Worm (Caenorhabditis elegans) whole organism, young adult: Measurements from ENCODE around the gene scly-1.

Experiments
- F10E7.11 ChIP-seq: sonication (generic microtip); optimal IDR thresholded peaks from 2 replicates; lab custom pipeline; 2017; ENCODE audit warnings: mild to moderate bottlenecking, missing genetic modification characterization, moderate library complexity, missing compliant biosample characterization
- F22D6.2 ChIP-seq: sonication (generic microtip); optimal IDR thresholded peaks from 2 replicates; lab custom pipeline; 2016; ENCODE audit warnings: mild to moderate bottlenecking, missing genetic modification characterization, missing compliant biosample characterization
- F23B12.7 ChIP-seq: sonication (generic microtip); optimal IDR thresholded peaks from 2 replicates; lab custom pipeline; 2017; ENCODE audit warnings: missing genetic modification characterization, mild to moderate bottlenecking, missing compliant biosample characterization, antibody characterized with exemption, moderate library complexity; ENCODE audit not compliant: insufficient read depth
- F39B2.1 ChIP-seq: fragments of 200-800 bp; sonication (Bioruptor generic); IDR thresholded peaks from 2 replicates; pipeline ENCODE4 v1.3.6; 2022; ENCODE audit warnings: missing genetic modification reagents, missing genetic modification characterization, missing compliant biosample characterization
- F49E8.2 ChIP-seq: sonication (generic microtip); optimal IDR thresholded peaks from 3 replicates; lab custom pipeline; 2017; ENCODE audit warnings: missing genetic modification characterization, mild to moderate bottlenecking, missing compliant biosample characterization, antibody characterized with exemption, moderate library complexity; ENCODE audit not compliant: insufficient read depth
- Y53F4B.3 ChIP-seq: fragments of 200-800 bp; sonication (Bioruptor generic); IDR thresholded peaks from 2 replicates; pipeline ENCODE4 v1.3.6; 2022; ENCODE audit warnings: missing genetic modification reagents, missing genetic modification characterization, missing compliant biosample characterization
- Y53G8AR.9 ChIP-seq: fragments of 200-800 bp; sonication (Bioruptor generic); conservative IDR thresholded peaks from 2 replicates; pipeline ENCODE4 v1.3.6; 2022; ENCODE audit warnings: missing genetic modification reagents, missing genetic modification characterization, missing compliant biosample characterization
- Y79H2A.3 ChIP-seq: fragments of 200-800 bp; sonication (Bioruptor generic); conservative IDR thresholded peaks from 2 replicates; pipeline ENCODE4 v1.3.6; 2022; ENCODE audit warnings: missing genetic modification reagents, missing genetic modification characterization, missing compliant biosample characterization
- akir-1 ChIP-seq: fragments of 200-800 bp; sonication (Bioruptor generic); optimal IDR thresholded peaks from 2 replicates; lab custom pipeline; 2018; ENCODE audit warnings: mild to moderate bottlenecking, missing genetic modification characterization, moderate library complexity, missing compliant biosample characterization
- attf-5 ChIP-seq: fragments of 200-800 bp; sonication (Bioruptor generic); optimal IDR thresholded peaks from 2 replicates; lab custom pipeline; 2018; ENCODE audit warnings: mild to moderate bottlenecking, missing genetic modification characterization, missing compliant biosample characterization
- bed-2 ChIP-seq: fragments of 200-800 bp; sonication (Bioruptor generic); IDR thresholded peaks from 2 replicates; pipeline ENCODE4 v1.3.6; 2022; ENCODE audit warnings: missing genetic modification reagents, missing genetic modification characterization, missing compliant biosample characterization
- cebp-1 ChIP-seq, 2 experiments: fragments of 200-800 bp in 1 of 2; sonication (Bioruptor generic) in 1 of 2; sonication (generic microtip) in 1 of 2; IDR thresholded peaks in 1 of 2; optimal IDR thresholded peaks in 1 of 2; 2 replicates each; pipeline versions ENCODE4 v1.3.6 to Lab custom; 2017 to 2022; ENCODE audit warnings: missing compliant biosample characterization in 2 of 2, missing genetic modification characterization in 2 of 2, mild to moderate bottlenecking in 1 of 2, missing genetic modification reagents in 1 of 2, moderate library complexity in 1 of 2
- ceh-40 ChIP-seq: fragments of 200-800 bp; sonication (Bioruptor generic); IDR thresholded peaks from 2 replicates; pipeline ENCODE4 v1.3.6; 2022; ENCODE audit warnings: missing genetic modification characterization, missing compliant biosample characterization
- ceh-91 ChIP-seq: fragments of 200-800 bp; sonication (Bioruptor generic); IDR thresholded peaks from 2 replicates; pipeline ENCODE4 v1.3.6; 2022; ENCODE audit warnings: missing genetic modification reagents, missing genetic modification characterization, missing compliant biosample characterization
- die-1 ChIP-seq: sonication (generic microtip); optimal IDR thresholded peaks from 2 replicates; lab custom pipeline; 2016; ENCODE audit warnings: missing genotype, mild to moderate bottlenecking, missing genetic modification characterization, missing compliant biosample characterization
- dpff-1 ChIP-seq: sonication (generic microtip); optimal IDR thresholded peaks from 2 replicates; lab custom pipeline; 2017; ENCODE audit warnings: mild to moderate bottlenecking, missing genetic modification characterization, missing compliant biosample characterization
- dpl-1 ChIP-seq: fragments of 150-350 bp; optimal IDR thresholded peaks from 2 replicates; lab custom pipeline; 2014; ENCODE audit warnings: missing biosample characterization, missing genetic modification reagents, missing genetic modification characterization
- efl-1 ChIP-seq: fragments of 150-350 bp; optimal IDR thresholded peaks from 2 replicates; lab custom pipeline; 2014; ENCODE audit warnings: missing biosample characterization, missing genetic modification reagents, missing genetic modification characterization
- egl-18 ChIP-seq: fragments of 200-800 bp; sonication (Bioruptor generic); IDR thresholded peaks from 2 replicates; pipeline ENCODE4 v1.3.6; 2022; ENCODE audit warnings: missing genetic modification reagents, missing genetic modification characterization, missing compliant biosample characterization
- ets-4 ChIP-seq: fragments of 200-800 bp; sonication (Bioruptor generic); optimal IDR thresholded peaks from 2 replicates; lab custom pipeline; 2018; ENCODE audit warnings: mild to moderate bottlenecking, missing genetic modification characterization, missing compliant biosample characterization
- hmg-20 ChIP-seq: fragments of 200-800 bp; sonication (Bioruptor generic); IDR thresholded peaks from 2 replicates; pipeline ENCODE4 v1.3.6; 2022; ENCODE audit warnings: missing genetic modification reagents, missing genetic modification characterization, missing compliant biosample characterization
- lin-35 ChIP-seq, 3 experiments: fragments of 150-350 bp in 2 of 3; sonication (generic microtip) in 1 of 3; optimal IDR thresholded peaks; 2 replicates each; lab custom pipeline; 2014 to 2018; ENCODE audit warnings: missing biosample characterization in 3 of 3, missing genetic modification characterization in 3 of 3, missing genetic modification reagents in 3 of 3
- lin-40 ChIP-seq: sonication (generic microtip); optimal IDR thresholded peaks from 2 replicates; lab custom pipeline; 2016; ENCODE audit warnings: missing genetic modification characterization, mild to moderate bottlenecking, missing compliant biosample characterization, missing genotype, missing genetic modification reagents
- lin-54 ChIP-seq: fragments of 200-800 bp; sonication (Bioruptor generic); optimal IDR thresholded peaks from 2 replicates; lab custom pipeline; 2018; ENCODE audit warnings: mild to moderate bottlenecking, missing genetic modification characterization, missing compliant biosample characterization
- lsl-1 ChIP-seq: fragments of 200-800 bp; sonication (Bioruptor generic); optimal IDR thresholded peaks from 2 replicates; lab custom pipeline; 2018; ENCODE audit warnings: mild to moderate bottlenecking, missing genetic modification characterization, moderate library complexity, missing compliant biosample characterization
- madf-10 ChIP-seq: sonication (generic microtip); optimal IDR thresholded peaks from 2 replicates; lab custom pipeline; 2016; ENCODE audit warnings: mild to moderate bottlenecking, missing genetic modification characterization, missing compliant biosample characterization
- mcd-1 ChIP-seq: fragments of 200-800 bp; sonication (Bioruptor generic); IDR thresholded peaks from 2 replicates; pipeline ENCODE4 v1.3.6; 2022; ENCODE audit warnings: missing genetic modification reagents, missing genetic modification characterization, missing compliant biosample characterization
- mes-4 ChIP-seq: sonication (generic microtip); optimal IDR thresholded peaks from 2 replicates; lab custom pipeline; 2016; ENCODE audit warnings: missing genotype, missing genetic modification characterization, missing compliant biosample characterization
- mxl-1 ChIP-seq: sonication (generic microtip); optimal IDR thresholded peaks from 2 replicates; lab custom pipeline; 2016; ENCODE audit warnings: missing genetic modification characterization, missing compliant biosample characterization
- nfyb-1 ChIP-seq: fragments of 200-800 bp; sonication (Bioruptor generic); IDR thresholded peaks from 2 replicates; pipeline ENCODE4 v1.3.6; 2022; ENCODE audit warnings: missing genetic modification reagents, missing genetic modification characterization, missing compliant biosample characterization
- nhr-120 ChIP-seq: fragments of 200-800 bp; sonication (Bioruptor generic); IDR thresholded peaks from 2 replicates; pipeline ENCODE4 v1.3.6; 2022; ENCODE audit warnings: missing genetic modification characterization, missing compliant biosample characterization
- nhr-80 ChIP-seq: sonication (generic microtip); optimal IDR thresholded peaks from 2 replicates; lab custom pipeline; 2016; ENCODE audit warnings: missing genetic modification characterization, missing compliant biosample characterization
- sdz-38 ChIP-seq: sonication (generic microtip); optimal IDR thresholded peaks from 2 replicates; lab custom pipeline; 2016; ENCODE audit warnings: missing genotype, missing genetic modification characterization, missing compliant biosample characterization
- sea-2 ChIP-seq: fragments of 200-800 bp; sonication (Bioruptor generic); IDR thresholded peaks from 2 replicates; pipeline ENCODE4 v1.3.6; 2022; ENCODE audit warnings: missing genetic modification characterization, missing compliant biosample characterization
- tbx-9 ChIP-seq: sonication (generic microtip); optimal IDR thresholded peaks from 2 replicates; lab custom pipeline; 2016; ENCODE audit warnings: borderline replicate concordance, missing genetic modification characterization, inconsistent platforms, missing compliant biosample characterization
- ztf-22 ChIP-seq: fragments of 200-800 bp; sonication (Bioruptor generic); optimal IDR thresholded peaks from 2 replicates; lab custom pipeline; 2018; ENCODE audit warnings: mild to moderate bottlenecking, missing genetic modification characterization, moderate library complexity, missing compliant biosample characterization

Gene scly-1

DNA sequence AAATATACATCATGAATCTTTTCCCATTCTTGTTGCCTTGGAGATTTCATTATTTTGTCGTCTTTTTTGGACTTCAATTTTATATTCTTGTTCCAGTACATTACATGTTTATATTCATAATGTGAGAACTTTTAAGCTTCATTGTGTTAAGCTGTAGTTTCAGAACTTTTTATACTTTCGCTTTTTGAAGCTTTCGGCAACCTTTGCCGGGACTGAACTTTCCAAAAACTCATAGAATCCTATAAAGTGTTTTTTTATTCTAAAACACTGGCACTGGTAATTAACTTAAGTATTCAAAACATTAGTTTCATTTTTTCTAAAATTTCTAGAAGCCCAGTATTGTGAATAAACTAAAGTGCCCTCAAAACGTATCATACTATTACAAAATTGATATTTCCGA lies 42.1 kb upstream of the scly-1 start, which contains the start of gene C32D5.4:
TSS of gene C32D5.4 (minus strand) at position 101 of the 400 bp plus-strand sequence.
- no peak for TF ChIP-seq mxl-1 (tag; lab: Kevin White, UChicago)
- no peak for TF ChIP-seq tbx-9
- no peak for TF ChIP-seq attf-5 (GFP tag; lab: Kevin White, UChicago)
- TF ChIP-seq Y79H2A.3 (GFP tag; lab: Robert Waterston, UW), result no peak
- no peak for TF ChIP-seq F39B2.1 (GFP tag; lab: Robert Waterston, UW)
- TF ChIP-seq sdz-38 (tag; lab: Kevin White, UChicago), result no peak
- TF ChIP-seq F49E8.2, result no peak
- no peak for TF ChIP-seq dpff-1 (tag; lab: Kevin White, UChicago)
- TF ChIP-seq ceh-40 (GFP tag; lab: Robert Waterston, UW), result no peak
- TF ChIP-seq ceh-91 (GFP tag; lab: Robert Waterston, UW), result no peak
- TF ChIP-seq F22D6.2, result no peak
- no peak for TF ChIP-seq nfyb-1 (GFP tag; lab: Robert Waterston, UW)
- TF ChIP-seq lin-40 (tag; lab: Kevin White, UChicago), result no peak
- TF ChIP-seq ets-4, result no peak
- TF ChIP-seq F10E7.11 (tag; lab: Kevin White, UChicago), result no peak

DNA sequence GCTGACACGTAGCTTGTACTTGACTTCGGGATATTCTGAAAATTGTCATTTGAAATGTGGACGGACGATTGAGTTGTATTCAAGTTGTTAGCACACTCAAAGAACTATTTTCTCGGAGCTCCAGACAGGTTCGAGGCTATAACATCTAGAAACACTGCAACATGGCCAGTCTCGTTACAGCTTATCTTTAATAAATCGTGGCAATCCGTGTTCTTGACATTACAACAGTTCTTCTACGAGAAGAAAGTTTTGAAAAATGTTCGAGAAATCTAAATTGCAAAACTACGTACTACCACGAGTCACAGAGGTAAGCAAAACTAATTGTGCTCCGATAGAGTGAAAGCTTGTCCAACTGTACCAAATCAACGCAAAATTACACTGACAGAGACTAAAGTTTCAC lies 41.2 kb upstream of the scly-1 start:
- TF ChIP-seq akir-1 (GFP tag; lab: Kevin White, UChicago) (no peak), mes-4 (no peak), Y53G8AR.9 (GFP tag; lab: Robert Waterston, UW) (no peak), bed-2 (no peak), egl-18 (no peak), hmg-20 (GFP tag; lab: Robert Waterston, UW) (no peak), die-1 (tag; lab: Kevin White, UChicago) (no peak), F23B12.7 (tag; lab: Kevin White, UChicago) (no peak), efl-1 (GFP tag; lab: Kevin White, UChicago) (no peak), ztf-22 (no peak), ceh-40 (GFP tag; lab: Robert Waterston, UW) (no peak), sea-2 (GFP tag; lab: Robert Waterston, UW) (no peak)
- TF ChIP-seq, all 124 proteins: peak for 0

DNA sequence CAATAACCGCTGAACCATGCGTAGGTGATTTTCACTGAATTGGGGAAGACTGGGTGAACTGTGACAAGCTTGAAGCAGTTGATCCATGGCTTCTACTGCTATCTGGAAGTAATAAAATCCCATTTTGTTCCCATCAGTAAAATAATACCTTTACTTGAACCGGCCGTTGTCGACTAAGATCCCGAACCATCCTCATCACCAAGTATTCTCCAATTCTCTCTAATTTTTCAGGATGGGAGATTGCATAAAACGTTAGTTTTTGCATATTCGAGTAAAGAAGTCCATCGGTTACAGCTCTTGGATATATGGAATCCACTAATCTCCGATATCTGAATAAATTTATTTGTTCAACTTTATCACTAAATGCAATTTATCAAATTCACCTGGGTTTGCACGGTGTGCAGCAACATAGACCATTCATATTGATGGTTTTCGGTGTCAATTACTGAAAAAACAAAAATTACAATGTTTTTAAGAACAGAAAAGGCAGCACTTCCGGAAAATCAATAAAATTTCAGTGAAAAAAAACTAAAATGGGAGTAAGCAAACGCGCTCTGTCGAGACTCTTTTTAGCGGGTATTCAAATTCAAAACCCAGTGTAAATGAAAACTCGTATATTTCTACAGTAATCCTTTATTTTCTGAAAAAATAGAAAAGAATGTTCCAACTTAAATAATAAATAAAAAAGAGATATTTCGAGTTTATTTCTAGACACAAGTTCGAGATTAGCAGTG lies 39.9 kb upstream of the scly-1 start, which contains the start of gene efr-3:
TSS of gene efr-3 (minus strand) at position 505 of the 734 bp plus-strand sequence.
- TF ChIP-seq lin-54 (GFP tag; lab: Kevin White, UChicago), result peak; percentile 84
- TF ChIP-seq mcd-1 (GFP tag; lab: Robert Waterston, UW), result peak; percentile 88
- no peak for TF ChIP-seq nhr-120 (GFP tag; lab: Robert Waterston, UW)
- no peak for TF ChIP-seq madf-10 (tag; lab: Kevin White, UChicago)
- TF ChIP-seq Y53F4B.3, result no peak
- TF ChIP-seq lin-35 (GFP tag; optimal IDR thresholded peaks at IDR 0.05; lab: Kevin White, UChicago), result peak in 1 of 3 experiments; percentile 52
- TF ChIP-seq dpl-1 (GFP tag; lab: Kevin White, UChicago), result peak; percentile 64
- TF ChIP-seq lsl-1 (GFP tag; lab: Kevin White, UChicago), result peak; percentile 28
- peak; percentile 92 for TF ChIP-seq F23B12.7 (tag; lab: Kevin White, UChicago)
- TF ChIP-seq cebp-1 (GFP tag; IDR thresholded peaks at IDR 0.05; lab: Robert Waterston, UW), result no peak
- no peak for TF ChIP-seq cebp-1 (tag; optimal IDR thresholded peaks at IDR 0.05; lab: Kevin White, UChicago)
- TF ChIP-seq nhr-80 (tag; lab: Kevin White, UChicago), result no peak
- peak; percentile 66 for TF ChIP-seq efl-1 (GFP tag; lab: Kevin White, UChicago)
